Worm (Caenorhabditis elegans) whole organism, mixed stage, embryonic: ENCODE measurements around the gene fkh-4.

ENCODE experiments used
- ceh-83 ChIP-seq: fragments of 200-800 bp; sonication (Bioruptor generic); optimal IDR thresholded peaks from 2 replicates; lab custom pipeline; 2018; ENCODE audit warnings: mild to moderate bottlenecking, missing genetic modification characterization, missing compliant biosample characterization
- cnd-1 ChIP-seq: fragments of 200-800 bp; sonication (Bioruptor generic); optimal IDR thresholded peaks from 2 replicates; lab custom pipeline; 2018; ENCODE audit warnings: mild to moderate bottlenecking, missing genetic modification characterization, missing compliant biosample characterization
- drap-1 ChIP-seq: fragments of 200-800 bp; sonication (Bioruptor generic); optimal IDR thresholded peaks from 3 replicates; lab custom pipeline; 2018; ENCODE audit warnings: mild to moderate bottlenecking, missing genetic modification characterization, missing compliant biosample characterization
- elt-3 ChIP-seq: fragments of 150-350 bp; optimal IDR thresholded peaks from 2 replicates; lab custom pipeline; 2014; ENCODE audit warnings: missing biosample characterization, missing genetic modification characterization
- lin-13 ChIP-seq: fragments of 150-350 bp; optimal IDR thresholded peaks from 2 replicates; lab custom pipeline; 2014; ENCODE audit warnings: missing biosample characterization, missing genetic modification characterization
- mep-1 ChIP-seq: fragments of 150-350 bp; optimal IDR thresholded peaks from 2 replicates; lab custom pipeline; 2017; ENCODE audit warnings: missing biosample characterization, missing genetic modification reagents, missing genetic modification characterization, inconsistent platforms
- nhr-12 ChIP-seq: fragments of 150-350 bp; optimal IDR thresholded peaks from 2 replicates; lab custom pipeline; 2014; ENCODE audit warnings: missing biosample characterization, missing genetic modification characterization
- nhr-237 ChIP-seq: fragments of 150-350 bp; optimal IDR thresholded peaks from 2 replicates; lab custom pipeline; 2014; ENCODE audit warnings: missing biosample characterization, missing genetic modification characterization
- nhr-76 ChIP-seq: sonication (generic microtip); optimal IDR thresholded peaks from 2 replicates; lab custom pipeline; 2017; ENCODE audit warnings: missing biosample characterization, missing genetic modification characterization
- pha-4 ChIP-seq: fragments of 150-350 bp; optimal IDR thresholded peaks from 2 replicates; lab custom pipeline; 2018; ENCODE audit warnings: missing biosample characterization, missing genetic modification reagents, missing genetic modification characterization
- snpc-4 ChIP-seq: fragments of 150-350 bp; optimal IDR thresholded peaks from 2 replicates; lab custom pipeline; 2014; ENCODE audit warnings: missing biosample characterization, missing genetic modification characterization
- unc-39 ChIP-seq: fragments of 150-350 bp; optimal IDR thresholded peaks from 2 replicates; lab custom pipeline; 2014; ENCODE audit warnings: missing biosample characterization, missing genetic modification characterization
- unc-62 ChIP-seq: fragments of 150-350 bp; optimal IDR thresholded peaks from 2 replicates; lab custom pipeline; 2014; ENCODE audit warnings: missing biosample characterization, missing genetic modification reagents, missing genetic modification characterization
- ztf-11 ChIP-seq: fragments of 150-350 bp; optimal IDR thresholded peaks from 2 replicates; lab custom pipeline; 2014; ENCODE audit warnings: missing biosample characterization, missing genetic modification characterization

DNA sequence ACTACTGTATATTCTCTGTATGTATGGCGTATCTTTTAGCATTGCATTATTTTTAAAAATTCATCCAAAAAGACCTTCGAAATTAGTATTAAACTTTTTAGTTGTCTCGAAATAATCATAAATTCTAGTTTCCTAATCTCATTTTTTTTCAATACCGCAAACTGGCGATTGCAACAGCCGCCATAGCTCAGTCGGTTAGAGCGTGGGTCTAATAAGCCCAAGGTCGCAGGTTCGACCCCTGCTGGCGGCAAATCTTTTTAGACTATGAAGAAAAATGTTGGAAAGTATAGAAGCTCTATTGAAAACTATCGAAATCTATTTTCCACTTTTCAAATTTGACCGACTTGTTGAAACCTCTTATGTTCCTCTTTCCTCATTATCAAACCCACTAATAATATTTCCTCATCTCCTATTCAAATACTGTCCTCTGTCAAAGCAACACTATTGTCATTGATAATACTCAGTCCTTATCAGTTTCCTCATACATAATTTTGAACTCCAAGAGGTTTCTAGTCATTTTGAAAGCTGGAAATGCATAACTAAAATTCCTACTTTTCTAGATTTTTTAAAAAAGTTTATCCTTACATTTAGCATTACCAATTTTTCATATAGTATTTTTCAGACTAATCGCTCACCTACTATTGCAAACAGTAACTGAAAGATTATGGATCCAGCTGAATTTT, 7.3 kb upstream of the fkh-4 start, which contains the start of gene jmjd-3.3:
- TF ChIP-seq mep-1 (tag; lab: Kevin White, UChicago) (no peak), nhr-12 (tag; lab: Kevin White, UChicago) (no peak), cnd-1 (no peak), nhr-76 (tag; lab: Kevin White, UChicago) (no peak), unc-62 (GFP tag; lab: Kevin White, UChicago) (no peak), drap-1 (no peak), snpc-4 (tag; lab: Kevin White, UChicago) (no peak), ceh-83 (GFP tag; lab: Kevin White, UChicago) (no peak), lin-13 (tag; lab: Kevin White, UChicago) (no peak), pha-4 (tag; lab: Kevin White, UChicago) (no peak), ztf-11 (tag; lab: Kevin White, UChicago) (no peak), elt-3 (tag; lab: Kevin White, UChicago) (no peak), unc-39 (tag; lab: Kevin White, UChicago) (no peak), nhr-237 (no peak)
